Fruit fly (Drosophila melanogaster) Kc167 (cell line): ENCODE data around the gene CG42486.

Experiments used
- Myc ChIP-seq: fragments of >200 bp; optimal IDR thresholded peaks from 2 replicates; lab custom pipeline; 2017; ENCODE audit warnings: missing external identifiers
- insv ChIP-seq: fragments of >200 bp; optimal IDR thresholded peaks from 3 replicates; lab custom pipeline; 2018; ENCODE audit warnings: missing external identifiers
- psq ChIP-seq: fragments of >200 bp; optimal IDR thresholded peaks from 2 replicates; lab custom pipeline; 2017; ENCODE audit warnings: missing external identifiers
- ttk ChIP-seq: sonication (Bioruptor generic); optimal IDR thresholded peaks from 2 replicates; lab custom pipeline; 2017; ENCODE audit warnings: missing external identifiers

dm6 chr2L:11813665-11814087, 29.3 kb upstream of the CG42486 start, which contains the start of gene CycY:
- TF ChIP-seq insv (lab: Kevin White, UChicago) (no peak), psq (no peak), ttk (lab: Kevin White, UChicago) (no peak), Myc (lab: Kevin White, UChicago) (no peak)
